Worm (Caenorhabditis elegans): ENCODE data around the gene ndnf-1.

ndnf-1 gene

DNA sequence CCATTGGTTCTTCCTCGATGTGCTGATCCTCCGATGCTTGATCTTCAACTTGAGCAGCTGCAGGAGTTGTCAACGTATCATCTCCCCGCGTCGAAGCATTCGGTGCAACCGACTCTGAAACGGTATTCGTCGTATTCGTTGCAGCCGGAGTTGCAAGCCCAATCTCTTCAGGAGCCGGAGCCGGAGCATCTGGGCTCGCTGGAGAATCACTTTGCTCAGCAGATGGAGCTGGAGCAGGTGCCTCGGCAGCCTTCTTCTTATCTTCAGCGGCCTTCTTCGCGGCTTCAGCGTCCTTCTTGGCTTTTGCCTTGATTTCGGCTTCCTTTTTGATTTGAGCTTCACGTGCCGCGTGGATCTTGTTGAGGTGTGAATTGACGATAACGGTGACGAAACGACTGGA lies 10.0 kb upstream of the ndnf-1 start:
- TF ChIP-seq scrt-1 (GFP tag; IDR thresholded peaks at IDR 0.05): no peak
- TF ChIP-seq F13C5.2 (tag; optimal IDR thresholded peaks at IDR 0.05): no peak
- no peak for TF ChIP-seq ceh-36 (tag; optimal IDR thresholded peaks at IDR 0.05)
- TF ChIP-seq tbx-11 (GFP tag; IDR thresholded peaks at IDR 0.05): no peak
- no peak for TF ChIP-seq hnd-1 (tag; optimal IDR thresholded peaks at IDR 0.05)
- TF ChIP-seq ama-1 (optimal IDR thresholded peaks at IDR 0.05): no peak

DNA sequence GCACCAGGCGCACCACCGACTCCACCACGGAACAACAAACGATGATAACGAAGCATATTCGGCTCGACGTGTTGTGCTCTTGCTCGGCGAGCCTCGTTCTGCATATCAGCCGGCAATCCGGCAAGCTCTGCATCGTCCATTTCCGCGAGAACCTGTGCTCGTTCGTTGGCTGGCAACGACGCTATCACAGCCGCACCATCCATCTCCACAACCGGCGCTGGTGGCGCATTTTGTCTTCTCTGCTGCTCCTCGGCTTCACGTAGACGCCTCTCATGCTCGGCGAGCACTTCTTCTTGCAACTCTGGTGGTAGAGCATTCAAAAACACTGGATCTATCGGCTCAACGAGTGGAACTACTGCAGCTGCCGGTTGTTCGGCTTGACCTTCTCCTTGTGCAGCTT lies 9.2 kb upstream of the ndnf-1 start:
- TF ChIP-seq pes-1 (GFP tag; IDR thresholded peaks at IDR 0.05): no peak
- no peak for TF ChIP-seq B0310.2 (tag; optimal IDR thresholded peaks at IDR 0.05)
- TF ChIP-seq ama-1 (optimal IDR thresholded peaks at IDR 0.05): no peak
- TF ChIP-seq tbx-11 (GFP tag; IDR thresholded peaks at IDR 0.05): no peak
- no peak for TF ChIP-seq hnd-1 (tag; optimal IDR thresholded peaks at IDR 0.05)
- no peak for TF ChIP-seq ceh-13 (GFP tag; optimal IDR thresholded peaks at IDR 0.05)
- TF ChIP-seq tra-4 (tag; optimal IDR thresholded peaks at IDR 0.05): no peak
- no peak for TF ChIP-seq ceh-36 (tag; optimal IDR thresholded peaks at IDR 0.05)
- TF ChIP-seq tbx-37 (GFP tag; conservative IDR thresholded peaks at IDR 0.05): no peak
- TF ChIP-seq hmbx-1 (tag; optimal IDR thresholded peaks at IDR 0.05): no peak
- TF ChIP-seq F13C5.2 (tag; optimal IDR thresholded peaks at IDR 0.05): no peak
- TF ChIP-seq hmg-4 (GFP tag; optimal IDR thresholded peaks at IDR 0.05): no peak
- TF ChIP-seq sea-1 (GFP tag; conservative IDR thresholded peaks at IDR 0.05): no peak
- no peak for TF ChIP-seq scrt-1 (GFP tag; IDR thresholded peaks at IDR 0.05)

DNA sequence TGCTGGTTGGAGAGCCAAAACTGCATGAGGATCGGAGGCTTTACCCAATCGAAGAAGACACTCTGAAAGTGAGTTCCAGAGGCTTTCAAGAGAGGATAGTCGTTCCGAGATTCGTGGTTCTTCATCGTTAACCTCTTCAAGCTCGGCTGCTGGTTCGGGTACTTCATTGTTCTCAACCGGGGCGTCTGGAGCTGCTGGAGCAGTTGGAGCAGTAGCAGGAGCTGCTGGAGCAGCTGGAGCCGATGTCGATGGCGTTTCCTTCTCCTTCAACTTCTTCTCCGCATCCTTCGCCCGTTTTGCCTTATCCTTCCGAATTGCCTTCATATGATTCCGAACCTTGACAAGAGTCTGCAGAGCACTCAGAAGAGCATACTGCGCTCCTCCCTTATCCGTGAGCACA lies 6.6 kb upstream of the ndnf-1 start:
- TF ChIP-seq ceh-36 (tag; optimal IDR thresholded peaks at IDR 0.05) (no peak), sea-1 (GFP tag; conservative IDR thresholded peaks at IDR 0.05) (no peak)

DNA sequence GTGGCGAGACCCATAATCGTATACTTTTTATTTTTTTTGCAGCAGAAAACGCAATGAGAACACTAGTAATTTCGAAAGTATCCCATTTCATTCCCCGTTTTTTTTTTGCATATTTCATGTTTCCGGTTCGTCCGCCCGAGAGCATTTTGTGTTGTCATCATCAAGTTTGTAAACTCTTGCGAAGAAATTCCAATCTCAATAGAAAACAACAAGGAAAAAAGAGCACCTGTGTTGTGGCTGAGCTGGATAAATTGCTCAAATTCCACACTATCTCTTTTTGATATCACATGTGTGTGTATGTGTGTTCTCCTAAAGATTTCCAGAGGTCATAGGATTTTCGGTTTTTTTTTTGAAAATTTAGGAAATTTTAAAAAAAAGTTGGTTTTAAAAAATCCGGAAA lies 3.3 kb upstream of the ndnf-1 start:
- TF ChIP-seq pes-1 (GFP tag; IDR thresholded peaks at IDR 0.05): no peak
- TF ChIP-seq tbx-11 (GFP tag; IDR thresholded peaks at IDR 0.05): no peak
- TF ChIP-seq scrt-1 (GFP tag; IDR thresholded peaks at IDR 0.05): no peak

DNA sequence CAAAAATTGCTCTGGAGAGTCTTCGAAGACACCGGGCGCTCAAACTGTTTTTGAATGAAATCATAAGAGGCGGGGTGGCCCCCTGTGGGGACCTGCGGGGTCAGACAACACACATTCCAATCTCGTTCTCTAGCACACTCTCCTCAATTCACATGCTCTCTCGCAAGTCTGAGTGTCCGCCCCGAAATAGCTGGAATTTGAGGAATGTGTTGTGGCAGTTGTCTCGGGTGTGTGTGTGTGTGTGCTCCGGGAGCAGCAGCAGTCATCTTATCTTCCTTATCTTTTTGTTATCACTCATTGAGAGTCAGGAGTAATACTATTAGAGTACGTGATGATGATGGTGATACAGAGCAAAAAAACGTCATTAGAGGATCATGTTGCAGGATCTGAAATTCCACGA lies 1.1 kb upstream of the ndnf-1 start:
- TF ChIP-seq F13C5.2 (tag; optimal IDR thresholded peaks at IDR 0.05) (no peak), flt-1 (GFP tag; IDR thresholded peaks at IDR 0.05) (no peak), ama-1 (optimal IDR thresholded peaks at IDR 0.05) (no peak), pes-1 (GFP tag; IDR thresholded peaks at IDR 0.05) (no peak), aly-1 (tag; optimal IDR thresholded peaks at IDR 0.05) (no peak)

DNA sequence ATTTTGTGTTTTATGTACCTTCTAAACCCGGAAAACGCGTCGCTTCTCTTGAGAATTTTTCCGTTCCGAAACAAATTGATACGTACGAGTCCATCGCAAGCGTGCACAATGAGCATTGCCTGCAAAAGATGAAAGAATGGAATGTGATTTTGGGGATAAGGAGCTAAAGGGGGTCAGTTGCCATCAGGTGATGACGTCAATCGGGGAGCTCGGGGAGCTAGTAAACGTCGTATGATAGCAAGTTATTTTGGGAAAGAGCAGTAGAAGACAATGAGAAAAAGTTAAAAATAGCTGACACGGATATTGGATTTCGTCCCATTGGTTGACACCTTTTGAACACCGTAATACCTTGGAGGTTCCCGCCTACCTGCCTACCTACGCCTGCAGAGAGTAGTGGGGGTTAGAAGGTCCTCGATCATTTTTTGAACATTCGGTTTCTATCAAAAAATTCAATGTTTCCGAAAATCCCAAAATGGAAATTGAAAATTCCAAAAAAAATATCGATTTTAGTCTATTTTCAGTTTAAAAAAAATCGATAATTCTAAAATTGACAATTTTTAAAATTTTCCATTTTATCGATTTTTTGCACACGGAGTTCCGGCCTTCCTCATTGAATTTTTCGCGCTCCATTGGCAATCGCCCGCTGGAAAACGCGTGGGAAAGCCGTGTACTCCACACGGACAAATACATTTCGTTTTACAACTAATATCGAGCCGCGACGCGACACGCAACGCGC lies 2.7 kb downstream of the ndnf-1 start:
- TF ChIP-seq scrt-1 (GFP tag; IDR thresholded peaks at IDR 0.05) (no peak), ets-7 (tag; optimal IDR thresholded peaks at IDR 0.05) (no peak), hmg-4 (GFP tag; optimal IDR thresholded peaks at IDR 0.05) (no peak), tbx-11 (GFP tag; IDR thresholded peaks at IDR 0.05) (no peak), tbx-37 (GFP tag; conservative IDR thresholded peaks at IDR 0.05) (no peak), ceh-13 (GFP tag; optimal IDR thresholded peaks at IDR 0.05) (no peak), tra-4 (tag; optimal IDR thresholded peaks at IDR 0.05) (no peak), B0310.2 (tag; optimal IDR thresholded peaks at IDR 0.05) (no peak)

DNA sequence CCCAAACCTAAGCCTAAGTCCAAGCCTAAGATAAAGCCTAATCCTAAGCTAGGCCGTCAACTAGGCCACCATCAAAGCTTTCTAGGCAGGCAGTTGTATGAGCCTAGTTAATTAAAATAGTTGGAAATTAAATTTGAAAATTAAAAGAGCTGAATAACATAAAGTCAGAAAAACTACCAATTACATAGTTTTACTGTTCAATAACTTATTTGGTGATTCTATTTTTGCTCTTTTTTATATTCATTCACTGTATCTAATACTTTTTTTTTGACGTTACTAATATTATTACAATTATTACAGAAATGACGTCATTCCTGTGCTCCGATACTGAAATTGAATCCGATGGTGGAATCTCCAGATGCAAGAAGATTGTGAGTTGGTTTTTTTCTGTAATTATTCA lies 9.3 kb downstream of the ndnf-1 start, which contains the start of gene lin-22:
TSS of gene lin-22 (plus strand) at position 301 of the 400 bp plus-strand sequence.
- TF ChIP-seq flt-1 (GFP tag; IDR thresholded peaks at IDR 0.05) (no peak), scrt-1 (GFP tag; IDR thresholded peaks at IDR 0.05) (no peak), ets-7 (tag; optimal IDR thresholded peaks at IDR 0.05) (no peak), tra-4 (tag; optimal IDR thresholded peaks at IDR 0.05) (no peak), aly-1 (tag; optimal IDR thresholded peaks at IDR 0.05) (no peak)

DNA sequence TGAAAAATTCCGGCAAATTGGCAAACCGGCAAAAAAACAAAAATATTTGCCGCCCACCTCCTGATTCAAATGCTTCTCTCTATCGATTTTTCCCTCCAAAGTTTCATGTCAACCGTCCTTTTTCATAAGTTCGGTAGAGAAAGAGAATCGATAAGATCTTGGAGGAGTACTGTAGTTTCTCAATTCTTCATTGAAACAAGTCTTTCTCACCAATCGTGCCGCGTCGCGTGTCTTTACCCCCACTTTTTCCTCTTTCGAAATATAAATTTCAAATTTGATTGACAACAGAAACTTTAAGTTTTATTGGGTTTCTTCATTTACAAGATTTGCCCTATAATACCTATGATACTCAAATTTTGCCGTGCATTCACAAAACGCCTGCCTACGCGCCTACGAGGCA lies 10.2 kb downstream of the ndnf-1 start:
- TF ChIP-seq flt-1 (GFP tag; IDR thresholded peaks at IDR 0.05): no peak
- TF ChIP-seq F13C5.2 (tag; optimal IDR thresholded peaks at IDR 0.05): no peak
- no peak for TF ChIP-seq hnd-1 (tag; optimal IDR thresholded peaks at IDR 0.05)
- TF ChIP-seq pes-1 (GFP tag; IDR thresholded peaks at IDR 0.05): no peak
- TF ChIP-seq tbx-11 (GFP tag; IDR thresholded peaks at IDR 0.05): no peak
- TF ChIP-seq ama-1 (optimal IDR thresholded peaks at IDR 0.05): no peak
- no peak for TF ChIP-seq ceh-36 (tag; optimal IDR thresholded peaks at IDR 0.05)
- no peak for TF ChIP-seq hmg-4 (GFP tag; optimal IDR thresholded peaks at IDR 0.05)
- TF ChIP-seq scrt-1 (GFP tag; IDR thresholded peaks at IDR 0.05): no peak

DNA sequence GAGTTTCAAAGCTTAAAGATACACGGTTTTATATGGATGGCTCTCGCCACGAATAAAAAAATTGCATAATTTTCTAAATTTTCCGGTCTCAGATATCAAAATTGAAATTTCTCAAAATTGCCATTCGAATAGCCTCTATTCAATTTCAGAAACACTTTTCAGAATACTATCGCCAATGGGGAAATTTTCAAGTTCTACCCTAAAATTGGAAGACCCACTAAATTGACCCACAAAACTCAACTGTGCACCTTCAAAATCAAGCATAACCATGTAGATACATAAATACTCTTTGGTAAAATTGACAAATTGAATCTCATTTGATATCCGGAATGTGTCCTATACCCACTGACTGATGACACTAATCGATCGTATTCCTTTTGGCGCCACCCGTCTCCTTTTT lies 12.5 kb downstream of the ndnf-1 start:
- TF ChIP-seq hmbx-1 (tag; optimal IDR thresholded peaks at IDR 0.05) (no peak), tbx-37 (GFP tag; conservative IDR thresholded peaks at IDR 0.05) (no peak), pes-1 (GFP tag; IDR thresholded peaks at IDR 0.05) (no peak), tra-4 (tag; optimal IDR thresholded peaks at IDR 0.05) (no peak), hmg-4 (GFP tag; optimal IDR thresholded peaks at IDR 0.05) (no peak), B0310.2 (tag; optimal IDR thresholded peaks at IDR 0.05) (no peak), F13C5.2 (tag; optimal IDR thresholded peaks at IDR 0.05) (no peak), ama-1 (optimal IDR thresholded peaks at IDR 0.05) (no peak), tbx-11 (GFP tag; IDR thresholded peaks at IDR 0.05) (no peak), flt-1 (GFP tag; IDR thresholded peaks at IDR 0.05) (no peak), scrt-1 (GFP tag; IDR thresholded peaks at IDR 0.05) (no peak), ceh-36 (tag; optimal IDR thresholded peaks at IDR 0.05) (no peak), ets-7 (tag; optimal IDR thresholded peaks at IDR 0.05) (no peak), aly-1 (tag; optimal IDR thresholded peaks at IDR 0.05) (no peak), hnd-1 (tag; optimal IDR thresholded peaks at IDR 0.05) (no peak), ceh-13 (GFP tag; optimal IDR thresholded peaks at IDR 0.05) (no peak), sea-1 (GFP tag; conservative IDR thresholded peaks at IDR 0.05) (no peak)
